Fruit fly (Drosophila melanogaster) Kc167 (cell line): ENCODE results near the gene vas.

Source experiments
- Myc ChIP-seq: fragments of >200 bp; optimal IDR thresholded peaks from 2 replicates; lab custom pipeline; 2017; ENCODE audit warnings: missing external identifiers
- Sin3A ChIP-seq: fragments of >200 bp; optimal IDR thresholded peaks from 2 replicates; lab custom pipeline; 2018; ENCODE audit warnings: missing external identifiers
- h ChIP-seq: fragments of >200 bp; optimal IDR thresholded peaks from 3 replicates; lab custom pipeline; 2018; ENCODE audit warnings: missing external identifiers
- insv ChIP-seq: fragments of >200 bp; optimal IDR thresholded peaks from 3 replicates; lab custom pipeline; 2018; ENCODE audit warnings: missing external identifiers
- psq ChIP-seq: fragments of >200 bp; optimal IDR thresholded peaks from 2 replicates; lab custom pipeline; 2017; ENCODE audit warnings: missing external identifiers
- ttk ChIP-seq: sonication (Bioruptor generic); optimal IDR thresholded peaks from 2 replicates; lab custom pipeline; 2017; ENCODE audit warnings: missing external identifiers

Gene vas

DNA sequence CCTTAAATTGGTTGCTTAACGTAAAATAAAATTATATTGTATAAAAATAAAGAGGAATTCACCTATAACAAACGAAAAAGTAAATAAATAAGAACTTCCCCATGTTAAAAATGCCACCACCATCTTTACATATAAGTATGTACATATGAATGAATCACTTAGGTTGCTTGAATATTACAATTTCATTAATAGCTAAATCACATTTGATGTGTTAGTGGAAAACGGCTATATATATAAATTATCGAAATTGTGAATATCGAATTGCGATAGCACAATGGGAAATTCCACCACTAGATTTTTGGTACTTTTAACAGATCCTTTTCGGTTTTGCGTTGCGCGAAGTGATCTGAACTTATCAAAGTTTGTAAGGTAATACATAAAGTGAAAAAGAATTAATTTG is at the start of gene vas, which contains the start of gene solo:
Gene vas, plus strand, starts transcription at position 289 of the 400 bp plus-strand sequence.
Gene solo, plus strand, starts transcription at position 289 of the 400 bp plus-strand sequence.
- TF ChIP-seq h (lab: Kevin White, UChicago), result no peak
- no peak for TF ChIP-seq Sin3A
- no peak for TF ChIP-seq psq
- TF ChIP-seq Myc (lab: Kevin White, UChicago), result no peak
- TF ChIP-seq insv (lab: Kevin White, UChicago), result no peak
- TF ChIP-seq ttk (lab: Kevin White, UChicago), result no peak

DNA sequence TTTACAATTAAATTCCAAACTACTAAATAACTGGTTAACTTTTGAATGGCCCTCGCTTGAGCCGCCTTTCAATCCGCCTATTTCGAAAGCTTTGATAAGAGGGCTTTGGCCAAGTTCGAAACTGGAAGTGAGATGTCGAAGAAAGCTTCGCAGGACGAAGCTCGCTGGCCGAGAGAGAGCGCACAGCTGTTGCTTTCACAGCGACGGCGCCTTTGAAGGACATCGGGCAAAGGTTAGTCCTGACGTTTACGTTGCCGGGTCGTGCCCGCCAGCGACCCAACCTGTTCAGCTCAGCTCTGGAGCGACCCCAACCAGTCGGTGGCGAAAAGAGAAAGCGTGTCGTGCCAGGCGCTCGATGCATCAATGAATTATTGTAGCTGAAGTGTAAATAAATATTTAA is 49.7 kb upstream of the vas start:
- TF ChIP-seq Sin3A (no peak), psq (no peak), ttk (lab: Kevin White, UChicago) (no peak), Myc (lab: Kevin White, UChicago) (no peak), insv (lab: Kevin White, UChicago) (no peak), h (lab: Kevin White, UChicago) (no peak)

dm6 chr2L:15013523-15013922 is 47.9 kb upstream of the vas start:
- TF ChIP-seq Sin3A (no peak), psq (no peak), insv (lab: Kevin White, UChicago) (no peak), ttk (lab: Kevin White, UChicago) (no peak), h (lab: Kevin White, UChicago) (no peak), Myc (lab: Kevin White, UChicago) (no peak)

- TF ChIP-seq insv (lab: Kevin White, UChicago) (no peak), Sin3A (no peak), psq (no peak), Myc (lab: Kevin White, UChicago) (no peak), ttk (lab: Kevin White, UChicago) (no peak), h (lab: Kevin White, UChicago) (no peak)
Measured at dm6 chr2L:15016031-15016430, 45.4 kb upstream of the vas start, which contains the start of gene GABA-B-R1. Gene GABA-B-R1, plus strand, starts transcription at chr2L:15016331.

DNA sequence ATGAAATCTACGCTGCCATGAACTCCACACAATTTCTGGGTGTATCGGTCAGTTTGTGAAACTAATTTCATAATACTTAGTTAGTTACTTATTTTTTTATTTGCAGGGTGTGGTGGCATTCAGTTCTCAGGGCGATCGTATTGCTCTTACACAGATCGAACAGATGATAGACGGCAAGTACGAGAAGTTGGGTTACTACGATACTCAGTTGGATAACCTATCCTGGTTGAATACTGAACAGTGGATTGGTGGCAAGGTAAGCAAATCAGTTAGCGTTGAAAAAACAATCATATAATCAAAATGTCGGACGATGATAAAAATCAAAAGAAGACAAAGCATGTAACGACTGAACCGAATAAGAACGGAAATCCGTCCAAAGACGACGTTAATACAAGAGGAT is 34.9 kb upstream of the vas start, which contains the start of gene CG33310:
Gene CG33310, plus strand, starts transcription at position 301 of the 400 bp plus-strand sequence.
- TF ChIP-seq psq (no peak), insv (lab: Kevin White, UChicago) (no peak), Sin3A (no peak), Myc (lab: Kevin White, UChicago) (no peak), h (lab: Kevin White, UChicago) (no peak), ttk (lab: Kevin White, UChicago) (no peak)

DNA sequence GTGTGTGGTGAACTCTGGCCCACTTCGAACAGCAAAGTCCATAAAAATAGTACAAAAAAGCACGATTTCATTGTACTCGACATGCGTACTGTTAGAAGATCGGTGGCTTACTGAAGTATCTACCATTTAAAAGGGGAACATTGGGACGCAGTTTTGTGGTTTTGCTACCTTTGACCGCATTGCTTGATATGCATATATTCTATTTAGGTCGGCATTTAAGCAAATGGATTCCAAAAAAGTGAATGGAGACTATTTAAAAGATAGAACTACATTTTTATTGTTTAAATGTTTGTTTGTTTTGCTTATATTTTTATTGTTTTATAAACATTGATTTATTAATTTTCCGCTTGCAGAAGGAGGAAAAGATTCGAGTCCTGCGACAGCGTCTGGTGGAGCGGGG is 29.8 kb upstream of the vas start, which contains the start of gene CG31832:
Gene CG31832, minus strand, starts transcription at position 101 of the 400 bp plus-strand sequence.
- TF ChIP-seq psq (no peak), Sin3A (no peak), ttk (lab: Kevin White, UChicago) (no peak), insv (lab: Kevin White, UChicago) (no peak), Myc (lab: Kevin White, UChicago) (no peak), h (lab: Kevin White, UChicago) (no peak)

dm6 chr2L:15035366-15035765 is 26.1 kb upstream of the vas start, which contains the start of gene yellow-c:
Gene yellow-c, plus strand, starts transcription at chr2L:15035394.
- TF ChIP-seq psq (no peak), h (lab: Kevin White, UChicago) (no peak)

DNA sequence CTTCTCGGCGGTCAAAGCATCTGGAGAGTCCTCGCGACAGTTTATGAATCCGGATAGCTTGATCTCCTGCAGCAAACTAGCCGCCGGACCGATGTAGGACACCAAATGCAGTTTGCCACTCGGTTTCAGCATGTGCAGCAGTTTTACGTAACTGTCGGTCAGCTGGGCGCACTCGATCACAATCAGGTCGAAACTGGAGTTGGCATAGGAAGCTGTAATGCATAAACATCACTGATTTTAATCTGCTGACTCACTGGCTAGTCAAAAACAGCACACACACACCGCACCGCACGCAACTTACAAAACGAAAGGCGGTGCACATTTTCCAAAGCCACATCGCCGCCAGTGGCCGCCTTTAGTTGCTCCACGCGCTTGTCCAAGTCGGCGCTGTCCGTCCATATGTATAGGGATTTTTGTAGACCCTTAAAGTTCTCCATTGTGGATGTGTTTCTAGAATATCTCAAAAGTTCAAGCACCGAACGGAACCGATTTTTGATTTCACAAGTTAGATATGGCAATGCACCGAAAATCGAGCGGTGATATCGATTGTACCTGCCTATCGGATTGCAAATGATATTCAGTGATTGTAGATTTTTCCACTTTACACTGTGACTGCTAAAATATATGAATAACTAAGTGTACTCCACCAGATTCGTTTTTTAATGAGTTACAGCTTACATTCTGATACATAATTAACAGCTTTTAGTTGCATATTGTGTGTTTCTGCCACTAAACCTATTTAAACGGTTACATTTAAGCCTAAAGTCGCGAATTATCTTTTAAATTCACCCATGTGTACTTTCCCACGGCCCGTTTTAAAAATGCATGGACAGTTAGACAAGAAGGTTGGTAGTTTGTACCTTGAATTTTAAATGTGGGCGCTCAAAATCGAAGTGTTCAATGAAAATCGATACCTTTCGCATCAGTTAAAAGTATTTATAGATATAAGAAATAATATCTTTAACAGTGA is 22.8 kb upstream of the vas start, which contains the start of gene CIAPIN1:
Gene CIAPIN1, minus strand, starts transcription at position 523 of the 970 bp plus-strand sequence.
- TF ChIP-seq insv (lab: Kevin White, UChicago), result no peak
- no peak for TF ChIP-seq h (lab: Kevin White, UChicago)
- no peak for TF ChIP-seq psq
- TF ChIP-seq ttk (lab: Kevin White, UChicago), result no peak

DNA sequence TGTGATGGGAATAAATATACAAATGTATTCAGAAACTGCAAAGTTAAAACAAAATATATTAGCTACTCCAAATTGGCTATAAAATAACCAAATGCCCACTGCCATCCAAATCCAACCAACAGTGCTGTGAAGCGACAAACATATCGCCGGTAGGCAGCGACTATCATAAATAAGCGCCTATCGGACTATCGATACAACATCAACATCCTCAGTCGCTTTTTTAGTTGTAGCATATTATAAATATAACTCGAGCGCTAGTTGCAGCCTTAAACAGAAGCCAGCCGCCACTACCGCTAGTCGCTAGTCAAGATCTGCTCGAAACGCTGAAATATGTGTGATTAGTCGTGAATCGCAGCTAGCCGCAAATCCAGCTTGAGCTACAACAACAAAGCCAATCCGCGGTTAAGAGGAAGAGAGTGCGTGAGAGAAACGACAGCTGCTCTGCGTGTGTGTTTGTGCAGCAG is 22.1 kb upstream of the vas start:
- no peak for TF ChIP-seq ttk (lab: Kevin White, UChicago)
- no peak for TF ChIP-seq Myc (lab: Kevin White, UChicago)
- no peak for TF ChIP-seq psq
- TF ChIP-seq insv (lab: Kevin White, UChicago), result no peak
- no peak for TF ChIP-seq Sin3A
- no peak for TF ChIP-seq h (lab: Kevin White, UChicago)

- TF ChIP-seq insv (lab: Kevin White, UChicago) (no peak), Myc (lab: Kevin White, UChicago) (no peak), h (lab: Kevin White, UChicago) (no peak), ttk (lab: Kevin White, UChicago) (no peak)
Measured at dm6 chr2L:15043718-15044117, 17.7 kb upstream of the vas start.

DNA sequence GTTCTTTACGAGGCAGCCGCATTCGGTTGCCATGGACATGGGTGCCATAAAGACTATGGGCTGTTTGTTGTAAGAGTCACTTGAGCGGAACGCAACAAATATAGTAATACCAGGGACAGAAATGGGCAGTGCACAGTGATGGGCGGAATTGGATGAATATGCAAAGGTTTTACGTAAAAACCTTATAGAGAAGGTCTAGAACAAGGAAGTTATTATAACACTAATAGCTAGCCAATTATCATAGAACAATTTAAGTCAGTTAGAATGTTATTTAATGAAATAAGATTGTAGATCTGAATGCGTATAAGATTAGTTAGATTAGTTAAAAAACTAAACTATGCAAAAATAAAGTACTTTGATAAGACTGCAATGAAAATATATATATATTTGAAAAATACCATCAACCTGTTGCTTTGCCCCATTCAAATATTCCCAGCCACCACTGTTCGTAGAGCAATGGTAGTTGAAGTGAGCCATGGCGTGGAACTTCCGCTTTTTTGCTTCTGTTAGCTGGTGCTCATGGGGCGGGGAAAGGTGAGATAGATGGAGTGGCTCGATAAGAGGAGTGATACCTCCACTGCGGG is 8.6 kb upstream of the vas start:
- no peak for TF ChIP-seq insv (lab: Kevin White, UChicago)
- no peak for TF ChIP-seq Myc (lab: Kevin White, UChicago)
- TF ChIP-seq Sin3A, result no peak
- TF ChIP-seq h (lab: Kevin White, UChicago), result no peak
- no peak for TF ChIP-seq ttk (lab: Kevin White, UChicago)
- no peak for TF ChIP-seq psq

DNA sequence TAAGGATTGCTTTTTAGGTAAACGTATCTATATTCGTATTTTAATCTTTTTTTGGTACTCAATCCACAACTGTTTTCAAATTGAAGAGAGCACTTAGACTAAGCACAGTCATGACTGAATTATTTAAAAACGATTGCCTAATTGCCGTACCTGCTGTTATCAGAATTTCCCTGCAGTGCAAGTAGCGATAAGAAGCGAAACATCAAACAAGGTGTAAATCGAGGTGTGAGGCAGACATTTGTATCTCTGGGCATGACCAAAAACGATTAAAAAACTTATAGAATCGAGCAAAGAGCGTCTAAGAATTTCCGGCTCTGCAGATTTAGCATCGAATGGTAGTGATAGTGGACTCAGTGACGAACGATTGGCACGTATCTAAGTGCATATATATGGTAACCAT is 6.4 kb upstream of the vas start:
- TF ChIP-seq insv (lab: Kevin White, UChicago) (no peak), Myc (lab: Kevin White, UChicago) (no peak), Sin3A (no peak), ttk (lab: Kevin White, UChicago) (no peak), h (lab: Kevin White, UChicago) (no peak), psq (no peak)
